Fruit fly (Drosophila melanogaster) ovary, adult (tissue): ENCODE measurements around the gene CG31265.

ENCODE experiments used
- CG17801 ChIP-seq: fragments of 200-800 bp; optimal IDR thresholded peaks from 2 replicates; lab custom pipeline; 2019; ENCODE audit warnings: missing biosample characterization, mild to moderate bottlenecking, missing genetic modification characterization, moderate library complexity; ENCODE audit not compliant: partially characterized antibody

CG31265 gene

DNA sequence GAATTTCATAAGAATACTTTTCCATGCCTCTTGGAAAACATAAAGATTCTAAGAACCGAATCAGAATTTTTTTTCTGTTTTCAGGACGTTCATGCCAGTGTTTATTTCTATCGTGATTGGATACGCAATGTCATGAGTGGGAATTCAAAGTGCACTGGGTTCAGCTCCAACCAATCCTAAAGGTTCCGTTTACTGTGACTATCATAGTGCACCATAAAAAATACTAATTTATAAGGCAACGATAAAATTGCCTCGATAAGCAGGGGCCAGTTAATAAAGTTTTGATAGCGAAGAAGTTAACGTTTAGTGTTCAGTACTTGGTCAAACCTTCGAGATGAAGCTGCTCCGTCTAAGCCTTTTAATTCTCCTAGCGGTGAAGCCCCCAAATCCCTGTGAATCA is at the start of gene CG31265:
Gene CG31265, plus strand, starts transcription at position 301 of the 400 bp plus-strand sequence.
- no peak for TF ChIP-seq CG17801 (GFP tag; lab: Kevin White, UChicago)

DNA sequence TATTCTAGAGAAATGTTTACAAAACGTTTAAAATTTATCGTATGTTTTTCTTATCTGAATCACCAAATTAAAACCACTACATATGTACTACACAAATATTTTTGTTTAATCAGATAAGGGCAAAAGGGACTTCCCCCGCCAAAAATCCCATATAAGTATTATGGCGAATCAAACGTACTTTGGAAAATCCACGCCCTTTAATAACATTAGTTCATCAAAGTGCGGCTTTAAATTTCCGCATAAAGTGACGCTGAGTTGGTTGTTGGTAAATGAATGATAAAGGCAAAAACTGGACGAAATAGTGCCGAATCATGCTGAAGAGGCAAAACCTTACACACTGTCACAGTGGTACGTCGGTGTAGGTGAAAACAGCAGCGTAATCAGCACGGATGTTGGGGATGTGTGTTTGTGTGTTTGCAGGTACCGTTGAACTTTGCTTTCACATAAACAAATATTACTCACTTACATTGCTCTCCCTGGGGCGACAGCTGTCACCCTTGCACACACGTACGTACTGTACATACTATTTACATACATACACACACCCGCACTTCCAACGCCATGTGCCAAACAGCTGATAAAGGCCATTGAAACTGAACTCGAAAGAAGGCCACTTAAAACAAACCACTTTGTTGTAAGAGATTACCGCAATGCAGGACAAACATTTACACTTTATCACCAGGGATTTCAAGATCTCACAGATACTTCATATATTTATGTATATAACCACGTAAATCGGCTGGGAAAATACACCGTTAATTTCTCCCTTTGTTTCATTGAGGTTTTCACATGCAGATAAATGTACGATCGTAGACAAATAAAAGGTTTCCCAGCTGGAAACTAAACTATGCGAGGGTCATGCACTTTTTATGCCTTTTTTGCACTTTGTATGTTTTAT is 48.8 kb upstream of the CG31265 start:
- no peak for TF ChIP-seq CG17801 (GFP tag; lab: Kevin White, UChicago)

DNA sequence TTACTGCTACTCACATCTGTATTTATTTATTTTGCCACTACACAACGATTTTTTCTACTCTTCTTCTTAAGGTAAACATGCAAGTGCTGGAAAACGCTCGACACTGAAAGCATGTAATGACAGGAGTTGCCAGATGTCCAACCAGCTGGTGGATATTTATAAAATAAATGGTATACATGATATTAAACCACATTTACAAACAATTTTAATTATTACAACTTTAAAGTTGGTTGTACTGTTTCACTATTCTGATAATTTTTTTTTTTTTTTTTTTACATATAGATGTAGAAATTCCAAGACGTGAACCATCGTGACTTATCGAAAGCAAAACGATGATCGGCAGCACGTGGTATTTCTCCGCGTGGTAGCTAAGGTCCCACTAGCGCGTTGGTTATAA is 48.2 kb upstream of the CG31265 start, which contains the start of the genes Keap1 and kuk:
Gene Keap1, minus strand, starts transcription at position 87 of the 397 bp plus-strand sequence.
Gene kuk, plus strand, starts transcription at position 386 of the 397 bp plus-strand sequence.
- TF ChIP-seq CG17801 (GFP tag; lab: Kevin White, UChicago): peak; percentile 52

DNA sequence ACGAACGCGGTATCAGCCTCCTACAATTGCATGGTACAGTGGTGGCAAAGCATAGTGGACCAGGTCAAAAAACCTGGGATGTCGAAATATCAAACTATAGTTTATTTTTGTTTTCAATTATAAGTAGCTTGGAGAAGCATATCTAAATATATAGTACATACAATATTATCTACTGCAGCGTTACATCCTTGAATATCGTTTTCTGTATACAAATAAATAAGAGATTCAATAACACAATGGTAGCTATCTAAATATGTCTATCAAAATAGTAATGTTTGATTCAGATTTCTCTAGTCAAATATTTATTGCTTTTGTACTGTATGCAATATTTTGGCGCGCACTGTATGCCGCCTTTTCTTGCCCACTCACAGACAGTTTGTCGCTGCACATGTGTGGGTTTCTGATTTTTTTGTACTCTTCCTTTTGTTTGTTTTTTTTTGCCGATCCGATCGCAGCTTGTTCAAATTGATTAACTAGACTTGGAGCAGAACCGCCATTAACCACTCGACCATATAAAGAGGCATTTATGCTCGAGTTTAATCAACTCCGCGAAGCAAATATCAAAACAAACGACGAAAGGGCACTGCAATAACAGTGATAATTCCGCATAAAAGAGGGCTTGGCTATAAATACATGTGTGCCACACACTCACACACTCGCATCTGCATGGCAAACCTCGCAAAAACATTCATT is 47.2 kb upstream of the CG31265 start:
- TF ChIP-seq CG17801 (GFP tag; lab: Kevin White, UChicago): peak; percentile 88

DNA sequence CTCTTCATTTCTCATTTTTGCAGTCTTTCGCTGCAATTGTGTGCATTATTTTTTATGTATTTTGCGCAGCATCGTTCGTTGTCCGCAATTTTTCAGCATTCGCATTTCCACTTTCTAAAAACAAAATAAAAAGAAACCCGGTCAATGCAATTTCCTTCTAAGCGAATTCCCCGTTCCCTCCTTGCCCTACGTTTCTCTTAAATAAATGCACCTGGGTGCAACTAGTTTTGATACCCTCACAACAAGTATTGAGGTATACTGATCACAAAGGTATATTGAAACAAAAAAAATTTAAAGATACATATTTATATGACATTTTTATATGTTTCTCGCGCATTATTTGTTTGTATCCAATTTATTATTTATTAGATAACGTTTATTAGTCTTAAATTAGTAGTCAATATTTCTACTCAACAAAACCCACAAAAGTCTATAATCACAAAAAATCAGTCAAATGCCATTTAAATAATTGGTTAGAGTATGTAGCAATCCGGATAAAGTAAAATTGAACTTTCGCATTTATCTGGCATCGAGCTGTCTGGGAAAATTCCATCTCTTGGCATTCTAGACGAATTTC is 46.6 kb upstream of the CG31265 start:
- TF ChIP-seq CG17801 (GFP tag; lab: Kevin White, UChicago): peak; percentile 62

dm6 chr3R:17082471-17082870 is 45.5 kb upstream of the CG31265 start:
- TF ChIP-seq CG17801 (GFP tag; lab: Kevin White, UChicago): no peak

- TF ChIP-seq CG17801 (GFP tag; lab: Kevin White, UChicago): no peak
Measured at dm6 chr3R:17085029-17085807, 42.8 kb upstream of the CG31265 start, which contains the start of gene GckIII. Gene GckIII, plus strand, starts transcription at chr3R:17085513.

DNA sequence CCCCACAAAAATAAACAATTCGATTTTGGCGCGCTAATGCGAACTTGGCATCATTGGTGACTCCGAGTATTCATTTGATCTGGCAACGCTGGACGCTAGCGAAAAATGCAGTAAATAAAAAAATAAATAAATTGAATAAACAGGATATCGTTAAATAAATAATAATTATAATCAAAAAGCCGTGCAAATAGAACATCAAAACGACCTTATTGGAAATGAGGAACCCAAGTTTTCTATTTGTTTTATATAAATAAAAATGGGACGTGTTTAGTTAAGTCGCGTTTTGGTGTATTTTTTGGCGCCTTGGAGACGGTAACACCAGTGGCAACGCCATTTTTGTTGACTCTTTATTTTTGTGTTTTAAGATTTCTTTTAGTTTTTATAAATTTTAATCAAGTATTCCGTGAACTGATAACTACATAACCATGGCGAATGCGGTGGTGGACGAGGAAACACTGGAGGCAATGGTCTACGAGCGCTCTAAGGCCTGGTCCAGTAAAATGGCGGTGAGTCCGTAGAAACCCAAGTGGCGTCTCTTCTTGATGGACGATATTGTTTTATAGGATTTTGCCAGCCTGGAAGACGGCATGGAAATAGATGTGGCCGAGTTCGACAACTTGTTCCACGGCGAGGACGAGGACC is 39.9 kb upstream of the CG31265 start, which contains the start of gene cal1:
Gene cal1, plus strand, starts transcription at position 304 of the 642 bp plus-strand sequence.
- TF ChIP-seq CG17801 (GFP tag; lab: Kevin White, UChicago): no peak

DNA sequence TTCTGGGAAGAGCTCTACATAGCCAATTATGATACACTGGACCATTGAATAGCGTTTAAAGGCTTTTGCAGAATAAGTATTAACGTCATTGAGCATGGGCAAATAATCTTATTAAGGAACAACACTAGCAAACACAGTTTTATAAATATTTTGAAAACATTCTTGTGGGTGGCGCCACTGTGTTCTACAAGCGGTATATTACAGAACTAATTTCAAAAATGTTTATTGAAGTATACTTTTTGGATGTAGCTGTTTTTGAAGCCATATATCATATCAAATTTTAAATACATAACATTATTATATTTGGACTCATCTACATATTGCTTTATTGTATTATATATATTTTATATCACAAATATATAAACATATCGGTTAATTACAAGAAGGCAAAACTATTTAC is 19.1 kb upstream of the CG31265 start:
- no peak for TF ChIP-seq CG17801 (GFP tag; lab: Kevin White, UChicago)

dm6 chr3R:17110880-17111726 is 16.9 kb upstream of the CG31265 start:
- no peak for TF ChIP-seq CG17801 (GFP tag; lab: Kevin White, UChicago)

dm6 chr3R:17115668-17116067 is 12.3 kb upstream of the CG31265 start:
- no peak for TF ChIP-seq CG17801 (GFP tag; lab: Kevin White, UChicago)

DNA sequence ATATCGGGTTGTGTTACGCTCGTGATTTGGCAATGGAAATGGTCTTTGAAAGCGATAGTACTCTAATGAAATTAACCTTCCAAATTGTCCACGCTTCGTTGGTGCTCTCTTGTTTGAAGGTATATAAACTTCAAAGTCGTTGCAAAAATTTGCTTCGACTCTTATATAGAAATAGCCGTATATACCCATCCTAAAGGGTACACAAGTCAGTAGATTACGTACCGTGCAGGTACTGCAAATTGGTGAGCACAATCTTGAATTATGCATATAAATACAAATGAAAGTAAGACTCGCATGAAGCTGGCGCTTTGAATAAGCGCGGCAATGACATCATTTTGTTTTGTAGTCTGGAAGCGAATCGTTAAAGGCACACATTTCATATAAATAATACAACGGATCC is 11.8 kb upstream of the CG31265 start:
- no peak for TF ChIP-seq CG17801 (GFP tag; lab: Kevin White, UChicago)
